Worm (Caenorhabditis elegans): ENCODE measurements around the gene cyp-29A4.
A peak's percentile ranks its signal among the peaks of the same experiment; 100 is the strongest.

cyp-29A4 gene

DNA sequence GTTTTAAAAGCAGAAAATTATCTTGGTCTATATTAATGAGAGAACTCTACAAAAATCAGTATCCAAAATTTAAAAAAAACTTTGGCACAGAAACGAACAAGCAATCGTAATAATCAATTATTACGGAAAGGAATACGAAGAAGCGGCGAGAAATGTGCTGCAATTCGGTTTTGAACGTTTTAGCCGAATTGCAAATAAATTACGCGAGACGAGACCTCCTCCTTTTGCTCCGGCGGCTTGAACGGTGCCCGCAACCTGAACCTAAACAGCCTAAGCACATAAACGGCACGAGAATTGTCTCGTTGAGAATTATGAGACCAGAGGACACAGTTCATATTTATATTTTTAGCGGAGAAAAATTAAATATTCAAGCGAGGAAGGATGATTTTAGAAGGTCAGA is 34.8 kb downstream of the cyp-29A4 start:
- TF ChIP-seq ama-1 (optimal IDR thresholded peaks at IDR 0.05) (no peak), lin-11 (tag; optimal IDR thresholded peaks at IDR 0.05) (no peak), lin-13 (GFP tag; optimal IDR thresholded peaks at IDR 0.05) (no peak), ceh-82 (tag; optimal IDR thresholded peaks at IDR 0.05) (no peak), nhr-6 (tag; optimal IDR thresholded peaks at IDR 0.05) (no peak), crh-2 (tag; optimal IDR thresholded peaks at IDR 0.05) (no peak)

DNA sequence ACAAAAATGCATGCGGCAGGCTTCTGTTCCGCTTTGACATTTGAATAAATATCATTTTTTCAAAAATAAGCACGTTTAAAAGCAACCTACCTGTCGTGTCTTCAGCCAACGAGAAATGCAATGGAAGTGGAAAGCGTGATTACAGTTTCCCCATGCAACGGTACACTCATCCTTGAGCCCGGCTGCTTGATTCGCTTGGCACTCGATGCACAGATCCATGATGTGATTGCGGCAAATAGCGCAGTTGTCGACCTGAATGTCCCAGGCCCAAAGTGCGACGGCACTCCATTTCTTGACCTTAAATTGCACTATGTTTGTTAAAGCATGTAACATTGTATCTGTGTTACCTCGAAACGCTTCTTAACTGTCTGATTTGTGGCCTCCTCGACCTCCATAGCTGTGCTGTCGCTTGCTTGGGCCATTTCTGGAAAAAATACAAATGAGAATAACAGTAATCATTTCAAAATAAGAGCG is 35.6 kb downstream of the cyp-29A4 start, which contains the start of gene rbx-1:
rbx-1 (minus strand) TSS at position 424 of the 474 bp plus-strand sequence.
- no peak for TF ChIP-seq elt-1 (tag; optimal IDR thresholded peaks at IDR 0.05)
- TF ChIP-seq lsy-2 (tag; optimal IDR thresholded peaks at IDR 0.05), result no peak
- no peak for TF ChIP-seq nhr-10 (tag; optimal IDR thresholded peaks at IDR 0.05)
- no peak for TF ChIP-seq lin-11 (tag; optimal IDR thresholded peaks at IDR 0.05)
- TF ChIP-seq sma-9 (GFP tag; optimal IDR thresholded peaks at IDR 0.05), result no peak
- no peak for TF ChIP-seq sma-9 (tag; optimal IDR thresholded peaks at IDR 0.05)
- no peak for TF ChIP-seq nhr-23 (tag; optimal IDR thresholded peaks at IDR 0.05)
- TF ChIP-seq R02D3.7 (tag; optimal IDR thresholded peaks at IDR 0.05), result no peak
- no peak for TF ChIP-seq unc-62 (GFP tag; optimal IDR thresholded peaks at IDR 0.05)
- TF ChIP-seq egl-27 (tag; optimal IDR thresholded peaks at IDR 0.05), result no peak
- no peak for TF ChIP-seq nhr-6 (tag; optimal IDR thresholded peaks at IDR 0.05)
- TF ChIP-seq skn-1 (tag; optimal IDR thresholded peaks at IDR 0.05), result no peak
- TF ChIP-seq nhr-237 (tag; optimal IDR thresholded peaks at IDR 0.05), result no peak
- no peak for TF ChIP-seq nhr-25 (tag; optimal IDR thresholded peaks at IDR 0.05)

DNA sequence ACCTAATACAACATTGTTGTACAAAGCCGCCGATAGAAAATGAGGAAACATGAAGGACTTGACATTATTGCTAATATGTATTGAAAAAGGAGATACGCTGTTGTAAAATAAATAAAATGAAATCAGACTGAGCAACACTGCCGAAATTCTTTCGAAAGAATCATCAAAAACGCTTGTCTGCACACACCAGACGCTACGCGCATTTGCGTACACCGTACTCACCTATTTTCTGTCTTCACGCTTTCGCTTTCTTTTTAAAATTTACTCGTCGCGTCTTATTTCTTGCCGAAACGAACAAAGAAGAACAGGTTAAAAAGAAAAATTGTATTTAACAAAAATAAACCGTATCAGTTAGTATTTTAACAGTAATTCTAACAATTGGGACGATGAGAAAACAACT is 36.2 kb downstream of the cyp-29A4 start:
- TF ChIP-seq nhr-6 (tag; optimal IDR thresholded peaks at IDR 0.05) (peak; percentile 51), R02D3.7 (tag; optimal IDR thresholded peaks at IDR 0.05) (no peak), unc-62 (GFP tag; optimal IDR thresholded peaks at IDR 0.05) (no peak), nhr-23 (tag; optimal IDR thresholded peaks at IDR 0.05) (no peak), crh-2 (tag; optimal IDR thresholded peaks at IDR 0.05) (peak; percentile 58), skn-1 (tag; optimal IDR thresholded peaks at IDR 0.05) (no peak), nhr-11 (tag; optimal IDR thresholded peaks at IDR 0.05) (no peak), fos-1 (tag; optimal IDR thresholded peaks at IDR 0.05) (peak; percentile 55), nhr-129 (tag; optimal IDR thresholded peaks at IDR 0.05) (peak; percentile 32), ztf-11 (tag; optimal IDR thresholded peaks at IDR 0.05) (no peak), blmp-1 (tag; optimal IDR thresholded peaks at IDR 0.05; ENCODE audit: insufficient read depth) (peak; percentile 98), nhr-21 (tag; optimal IDR thresholded peaks at IDR 0.05) (peak; percentile 24), sem-4 (tag; optimal IDR thresholded peaks at IDR 0.05) (peak; percentile 56), sma-3 (GFP tag; optimal IDR thresholded peaks at IDR 0.05) (peak; percentile 43), unc-55 (GFP tag; optimal IDR thresholded peaks at IDR 0.05) (peak; percentile 43), C34F6.9 (tag; optimal IDR thresholded peaks at IDR 0.05) (peak; percentile 72), alr-1 (tag; optimal IDR thresholded peaks at IDR 0.05) (no peak), ceh-16 (tag; optimal IDR thresholded peaks at IDR 0.05) (no peak), gmeb-1 (tag; optimal IDR thresholded peaks at IDR 0.05) (peak; percentile 49), unc-39 (tag; optimal IDR thresholded peaks at IDR 0.05) (no peak), sma-9 (GFP tag; optimal IDR thresholded peaks at IDR 0.05) (peak; percentile 43), sma-9 (tag; optimal IDR thresholded peaks at IDR 0.05) (no peak), F13H6.1 (tag; optimal IDR thresholded peaks at IDR 0.05) (peak; percentile 4), lsy-2 (tag; optimal IDR thresholded peaks at IDR 0.05) (peak; percentile 64 to 92)

DNA sequence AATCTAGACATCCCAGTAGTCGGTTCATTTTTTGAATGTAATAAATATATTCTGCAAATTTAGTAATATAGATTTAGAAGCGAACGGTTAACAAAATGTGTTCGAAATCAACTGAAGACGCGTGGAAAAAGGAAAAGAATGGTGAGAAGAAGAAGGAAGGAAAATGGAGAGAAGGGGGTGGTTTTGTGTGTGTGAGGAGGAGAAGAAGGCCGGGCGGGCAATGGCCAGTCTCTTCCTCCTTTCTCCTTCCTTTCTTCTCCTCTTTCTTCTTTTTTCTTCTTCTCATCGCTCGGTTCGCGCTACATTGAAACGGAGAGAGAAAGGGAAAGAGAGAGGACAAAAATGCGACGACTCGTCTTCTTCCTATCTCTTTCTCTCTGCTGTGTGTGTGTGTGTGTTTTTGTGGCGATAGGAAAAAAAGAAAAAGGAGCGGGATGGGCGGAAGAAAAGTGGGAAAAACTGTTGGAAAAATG is 37.6 kb downstream of the cyp-29A4 start, which contains the start of gene ztf-9:
ztf-9 (minus strand) TSS at position 51 of the 473 bp plus-strand sequence.
- TF ChIP-seq mdl-1 (tag; optimal IDR thresholded peaks at IDR 0.05) (no peak), nhr-12 (tag; optimal IDR thresholded peaks at IDR 0.05) (no peak), mbf-1 (tag; optimal IDR thresholded peaks at IDR 0.05) (no peak), ZK546.5 (tag; optimal IDR thresholded peaks at IDR 0.05) (no peak), R02D3.7 (tag; optimal IDR thresholded peaks at IDR 0.05) (no peak), snpc-4 (tag; optimal IDR thresholded peaks at IDR 0.05) (peak; percentile 20), egl-27 (tag; optimal IDR thresholded peaks at IDR 0.05) (peak; percentile 23), nhr-10 (tag; optimal IDR thresholded peaks at IDR 0.05) (no peak), alr-1 (tag; optimal IDR thresholded peaks at IDR 0.05) (no peak), sem-4 (tag; optimal IDR thresholded peaks at IDR 0.05) (peak; percentile 7), ztf-11 (tag; optimal IDR thresholded peaks at IDR 0.05) (no peak), fos-1 (tag; optimal IDR thresholded peaks at IDR 0.05) (peak; percentile 79), ceh-82 (tag; optimal IDR thresholded peaks at IDR 0.05) (no peak), nhr-11 (tag; optimal IDR thresholded peaks at IDR 0.05) (no peak), ztf-4 (tag; optimal IDR thresholded peaks at IDR 0.05) (no peak), nhr-77 (tag; optimal IDR thresholded peaks at IDR 0.05) (no peak), zag-1 (tag; optimal IDR thresholded peaks at IDR 0.05) (peak; percentile 67), nhr-129 (tag; optimal IDR thresholded peaks at IDR 0.05) (peak; percentile 86), skn-1 (tag; optimal IDR thresholded peaks at IDR 0.05) (no peak), lin-11 (tag; optimal IDR thresholded peaks at IDR 0.05) (no peak), elt-3 (tag; optimal IDR thresholded peaks at IDR 0.05) (no peak), ztf-1 (GFP tag; conservative IDR thresholded peaks at IDR 0.05) (no peak), nhr-237 (tag; optimal IDR thresholded peaks at IDR 0.05) (no peak), crh-2 (tag; optimal IDR thresholded peaks at IDR 0.05) (peak; percentile 57), blmp-1 (tag; optimal IDR thresholded peaks at IDR 0.05; ENCODE audit: insufficient read depth) (peak; percentile 86), sma-9 (GFP tag; optimal IDR thresholded peaks at IDR 0.05) (no peak), sma-9 (tag; optimal IDR thresholded peaks at IDR 0.05) (no peak), unc-39 (tag; optimal IDR thresholded peaks at IDR 0.05) (no peak), unc-55 (GFP tag; optimal IDR thresholded peaks at IDR 0.05) (peak; percentile 67), lin-13 (GFP tag; optimal IDR thresholded peaks at IDR 0.05) (no peak), mab-5 (tag; optimal IDR thresholded peaks at IDR 0.05) (no peak), F13H6.1 (tag; optimal IDR thresholded peaks at IDR 0.05) (peak; percentile 78), sma-3 (GFP tag; optimal IDR thresholded peaks at IDR 0.05) (no peak), nhr-25 (tag; optimal IDR thresholded peaks at IDR 0.05) (no peak), nhr-23 (tag; optimal IDR thresholded peaks at IDR 0.05) (no peak)
